Worm (Caenorhabditis elegans): ENCODE results near the gene grk-2.

The grk-2 gene

DNA sequence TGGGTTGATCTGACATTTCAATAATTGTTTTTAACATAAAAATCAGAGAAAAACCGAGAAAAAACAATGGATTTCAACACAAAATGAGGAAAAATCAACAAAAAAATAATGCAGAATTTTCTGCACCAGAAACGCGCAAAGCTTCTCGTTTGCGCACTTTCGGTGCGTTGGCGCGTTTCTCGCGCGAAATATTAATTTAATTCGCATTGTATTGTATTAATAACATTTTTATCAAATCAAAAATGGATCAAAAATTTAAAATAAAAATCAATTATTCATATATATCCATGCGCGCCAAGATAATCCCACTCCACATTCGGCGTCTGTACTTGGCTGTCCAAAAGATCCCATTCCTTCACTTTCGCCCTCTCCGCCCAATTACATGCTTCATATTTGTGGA lies 41.3 kb upstream of the grk-2 start, which contains the start of gene fem-2 (continued):
- TF ChIP-seq Y5F2A.4 (GFP tag; optimal IDR thresholded peaks at IDR 0.05) (no peak), hlh-11 (tag; optimal IDR thresholded peaks at IDR 0.05) (no peak), dmd-9 (GFP tag; IDR thresholded peaks at IDR 0.05) (no peak), mes-2 (tag; optimal IDR thresholded peaks at IDR 0.05; ENCODE audit: poor library complexity, severe bottlenecking) (peak; percentile 61), nhr-77 (tag; optimal IDR thresholded peaks at IDR 0.05) (no peak), lin-13 (GFP tag; optimal IDR thresholded peaks at IDR 0.05) (no peak), F44E2.7 (GFP tag; IDR thresholded peaks at IDR 0.05) (no peak), zag-1 (tag; optimal IDR thresholded peaks at IDR 0.05) (no peak), hlh-30 (tag; optimal IDR thresholded peaks at IDR 0.05; ENCODE audit: insufficient read depth) (peak; percentile 40), mxl-2 (GFP tag; conservative IDR thresholded peaks at IDR 0.05) (no peak), pha-4 (GFP tag; IDR thresholded peaks at IDR 0.05) (no peak), pha-4 (tag; optimal IDR thresholded peaks at IDR 0.05) (no peak), daf-16 (GFP tag; optimal IDR thresholded peaks at IDR 0.05) (no peak), daf-16 (tag; optimal IDR thresholded peaks at IDR 0.05) (peak; percentile 13), tra-1 (GFP tag; IDR thresholded peaks at IDR 0.05) (no peak), nhr-28 (tag; optimal IDR thresholded peaks at IDR 0.05) (no peak), mdt-29 (GFP tag; IDR thresholded peaks at IDR 0.05) (no peak), Y105C5A.15 (GFP tag; IDR thresholded peaks at IDR 0.05) (no peak), ZK337.2 (GFP tag; IDR thresholded peaks at IDR 0.05) (no peak), skn-1 (tag; optimal IDR thresholded peaks at IDR 0.05) (no peak), ctbp-1 (GFP tag; IDR thresholded peaks at IDR 0.05) (no peak), hmg-1.1 (GFP tag; IDR thresholded peaks at IDR 0.05) (peak; percentile 33; the same call in 1 of the 2 replicates), ZK546.5 (tag; optimal IDR thresholded peaks at IDR 0.05) (no peak), jun-1 (tag; optimal IDR thresholded peaks at IDR 0.05) (no peak), ceh-28 (tag; optimal IDR thresholded peaks at IDR 0.05) (no peak), madf-5 (GFP tag; IDR thresholded peaks at IDR 0.05) (no peak), php-3 (GFP tag; IDR thresholded peaks at IDR 0.05) (no peak), lir-3 (tag; optimal IDR thresholded peaks at IDR 0.05) (no peak), set-16 (GFP tag; IDR thresholded peaks at IDR 0.05) (no peak), attf-4 (tag; optimal IDR thresholded peaks at IDR 0.05) (no peak), nhr-237 (tag; optimal IDR thresholded peaks at IDR 0.05) (no peak), F49E8.2 (tag; optimal IDR thresholded peaks at IDR 0.05; ENCODE audit: borderline replicate concordance) (no peak), nhr-41 (GFP tag; IDR thresholded peaks at IDR 0.05) (no peak), duxl-1 (tag; optimal IDR thresholded peaks at IDR 0.05; ENCODE audit: poor library complexity) (no peak), ceh-20 (GFP tag; IDR thresholded peaks at IDR 0.05) (no peak), lsy-2 (tag; optimal IDR thresholded peaks at IDR 0.05) (peak in 1 of 2 experiments; percentile 58), ceh-32 (tag; optimal IDR thresholded peaks at IDR 0.05; ENCODE audit: poor library complexity) (no peak), T26A8.4 (GFP tag; IDR thresholded peaks at IDR 0.05) (no peak), lin-38 (GFP tag; IDR thresholded peaks at IDR 0.05) (peak; percentile 59), mep-1 (tag; optimal IDR thresholded peaks at IDR 0.05) (peak; percentile 30), zfp-2 (tag; optimal IDR thresholded peaks at IDR 0.05) (no peak)

DNA sequence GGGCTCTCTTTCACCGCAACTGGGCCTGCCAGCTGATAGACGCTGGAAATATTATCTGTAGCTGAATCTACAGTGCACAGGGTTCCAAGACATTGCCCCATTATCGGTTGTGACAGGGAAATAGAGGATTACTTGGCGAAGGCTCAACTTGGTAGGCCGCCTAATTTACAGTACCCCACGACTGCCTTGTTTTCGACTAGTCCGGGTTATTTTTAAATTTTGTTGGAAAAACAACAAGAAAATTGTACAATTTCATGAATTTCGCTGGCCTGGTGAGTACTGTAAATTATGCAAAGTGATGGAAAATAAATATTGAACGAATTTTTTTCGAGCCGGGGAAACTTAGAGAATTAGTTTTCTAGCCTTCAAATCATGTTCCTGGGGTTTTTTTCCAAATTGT lies 39.9 kb upstream of the grk-2 start, which contains the start of gene T19C3.7:
T19C3.7 (minus strand) TSS at position 101 of the 400 bp plus-strand sequence.
- TF ChIP-seq nhr-6 (tag; optimal IDR thresholded peaks at IDR 0.05) (no peak), sdz-12 (GFP tag; optimal IDR thresholded peaks at IDR 0.05) (no peak), duxl-1 (tag; optimal IDR thresholded peaks at IDR 0.05; ENCODE audit: poor library complexity) (no peak), mxl-2 (GFP tag; conservative IDR thresholded peaks at IDR 0.05) (no peak), ceh-44 (GFP tag; IDR thresholded peaks at IDR 0.05) (no peak), unc-39 (tag; optimal IDR thresholded peaks at IDR 0.05) (no peak), saeg-2 (GFP tag; IDR thresholded peaks at IDR 0.05) (no peak), nhr-77 (tag; optimal IDR thresholded peaks at IDR 0.05) (no peak), D1046.2 (GFP tag; IDR thresholded peaks at IDR 0.05) (no peak), ZK546.5 (tag; optimal IDR thresholded peaks at IDR 0.05) (no peak), lim-7 (GFP tag; IDR thresholded peaks at IDR 0.05) (no peak), nhr-111 (GFP tag; optimal IDR thresholded peaks at IDR 0.05) (no peak)
